Worm (Caenorhabditis elegans) whole organism, L2 larva: ENCODE measurements around the gene nphp-4.

Experiments used
- F13H6.1 ChIP-seq: sonication (generic microtip); optimal IDR thresholded peaks from 2 replicates; lab custom pipeline; 2016; ENCODE audit warnings: missing genetic modification characterization, missing compliant biosample characterization
- R02D3.7 ChIP-seq: fragments of 150-350 bp; optimal IDR thresholded peaks from 2 replicates; lab custom pipeline; 2014; ENCODE audit warnings: missing biosample characterization, missing genetic modification characterization
- ZK546.5 ChIP-seq: sonication (generic microtip); optimal IDR thresholded peaks from 2 replicates; lab custom pipeline; 2017; ENCODE audit warnings: missing biosample characterization, missing genetic modification characterization
- dmd-4 ChIP-seq: sonication (generic microtip); optimal IDR thresholded peaks from 2 replicates; lab custom pipeline; 2017; ENCODE audit warnings: missing biosample characterization, missing genetic modification characterization
- nhr-237 ChIP-seq: fragments of 150-350 bp; optimal IDR thresholded peaks from 2 replicates; lab custom pipeline; 2014; ENCODE audit warnings: missing biosample characterization, missing genetic modification characterization
- nhr-25 ChIP-seq: fragments of 150-350 bp; sonication (generic microtip); optimal IDR thresholded peaks from 3 replicates; lab custom pipeline; 2014; ENCODE audit warnings: missing biosample characterization, missing genetic modification characterization
- peb-1 ChIP-seq: fragments of 150-350 bp; optimal IDR thresholded peaks from 2 replicates; lab custom pipeline; 2014; ENCODE audit warnings: missing biosample characterization, missing genetic modification characterization
- unc-62 ChIP-seq: fragments of 150-350 bp; optimal IDR thresholded peaks from 2 replicates; lab custom pipeline; 2014; ENCODE audit warnings: missing biosample characterization, missing genetic modification reagents, missing genetic modification characterization
- ztf-11 ChIP-seq: sonication (generic microtip); optimal IDR thresholded peaks from 2 replicates; lab custom pipeline; 2017; ENCODE audit warnings: missing biosample characterization, missing genetic modification characterization
- ztf-4 ChIP-seq: fragments of 150-350 bp; optimal IDR thresholded peaks from 2 replicates; lab custom pipeline; 2014; ENCODE audit warnings: missing biosample characterization, missing genetic modification characterization

ce11 chrV:11849408-11849807 is 5.9 kb upstream of the nphp-4 start:
- TF ChIP-seq nhr-237 (tag; lab: Kevin White, UChicago) (no peak), dmd-4 (tag; lab: Kevin White, UChicago) (no peak), ztf-11 (tag; lab: Kevin White, UChicago) (no peak), R02D3.7 (no peak), unc-62 (GFP tag; lab: Kevin White, UChicago) (no peak), nhr-25 (tag; lab: Kevin White, UChicago) (no peak), ztf-4 (tag; lab: Kevin White, UChicago) (no peak), F13H6.1 (no peak), peb-1 (tag; lab: Kevin White, UChicago) (no peak), ZK546.5 (tag; lab: Kevin White, UChicago) (no peak)
